Worm (Caenorhabditis elegans): ENCODE measurements around the gene srv-16.

Gene srv-16

DNA sequence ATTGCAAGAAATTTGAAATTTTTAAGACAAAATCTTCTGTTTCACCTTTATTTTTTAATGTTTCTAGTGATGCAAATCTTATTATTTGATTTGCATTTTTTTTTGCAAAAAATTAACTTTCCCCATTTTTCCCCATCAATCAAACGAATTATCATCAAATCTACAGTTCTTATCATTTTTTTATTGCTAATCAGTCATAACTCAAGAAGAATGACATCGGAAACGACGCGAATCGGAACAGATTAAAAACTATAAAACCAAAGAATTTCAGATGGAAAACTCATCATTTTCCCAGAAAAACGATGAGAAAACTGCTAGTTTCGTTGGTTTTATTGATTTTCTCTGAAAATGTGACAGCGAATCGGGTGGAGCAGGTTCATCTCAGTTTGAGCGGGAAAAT is 17.9 kb upstream of the srv-16 start, which contains the start of gene Y105C5B.15:
TSS of gene Y105C5B.15 (plus strand) at position 297 of the 400 bp plus-strand sequence.
- peak; percentile 10 for TF ChIP-seq elt-2 (tag; optimal IDR thresholded peaks at IDR 0.05)
- TF ChIP-seq unc-98 (GFP tag; IDR thresholded peaks at IDR 0.05), result no peak

DNA sequence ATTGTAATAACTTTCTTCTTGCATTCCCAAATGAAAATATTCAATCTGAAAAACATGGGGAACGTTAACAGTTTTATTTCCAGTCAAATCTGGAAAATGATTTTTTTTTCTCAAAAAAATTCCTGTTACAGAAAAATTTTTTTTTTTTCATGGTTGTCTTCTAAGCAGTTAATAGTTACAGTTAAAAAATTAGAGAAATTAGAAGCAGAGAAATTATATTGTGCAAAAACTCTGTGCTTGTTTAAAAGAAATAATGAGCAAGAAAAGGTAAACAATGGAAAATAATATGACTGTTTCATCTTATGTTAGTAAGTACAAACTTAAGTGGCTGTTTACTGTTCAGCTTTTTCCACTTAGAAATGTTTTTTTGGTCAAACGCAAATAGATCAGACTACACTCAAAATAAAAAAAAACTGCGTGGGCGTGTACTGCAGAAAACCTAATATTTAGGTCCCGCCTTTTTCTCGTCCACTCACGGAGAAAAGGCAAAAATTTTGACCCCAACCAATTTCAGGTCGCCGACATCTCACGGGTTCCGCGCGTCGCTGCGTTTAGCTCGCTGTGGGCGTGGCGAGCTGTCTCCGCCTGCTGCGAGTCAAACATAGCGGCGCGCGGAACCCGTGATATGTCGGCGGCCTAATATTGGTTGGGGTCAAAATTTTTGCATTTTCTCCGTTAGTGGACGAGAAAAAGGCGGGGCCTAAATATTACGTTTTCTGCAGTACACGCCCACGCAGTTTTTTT is 17.3 kb upstream of the srv-16 start, which contains the start of gene ifas-3:
TSS of gene ifas-3 (minus strand) at position 51 of the 744 bp plus-strand sequence.
- TF ChIP-seq nhr-12 (tag; optimal IDR thresholded peaks at IDR 0.05) (no peak), mep-1 (tag; optimal IDR thresholded peaks at IDR 0.05) (no peak), nhr-11 (tag; optimal IDR thresholded peaks at IDR 0.05) (no peak), ceh-82 (tag; optimal IDR thresholded peaks at IDR 0.05) (no peak), fkh-10 (GFP tag; optimal IDR thresholded peaks at IDR 0.05) (no peak), blmp-1 (tag; optimal IDR thresholded peaks at IDR 0.05) (no peak), ama-1 (optimal IDR thresholded peaks at IDR 0.05) (no peak), fos-1 (tag; optimal IDR thresholded peaks at IDR 0.05) (no peak), sup-37 (GFP tag; optimal IDR thresholded peaks at IDR 0.05) (no peak), lsy-2 (tag; optimal IDR thresholded peaks at IDR 0.05) (no peak), sptf-1 (tag; optimal IDR thresholded peaks at IDR 0.05) (no peak), fkh-8 (tag; optimal IDR thresholded peaks at IDR 0.05) (no peak)

DNA sequence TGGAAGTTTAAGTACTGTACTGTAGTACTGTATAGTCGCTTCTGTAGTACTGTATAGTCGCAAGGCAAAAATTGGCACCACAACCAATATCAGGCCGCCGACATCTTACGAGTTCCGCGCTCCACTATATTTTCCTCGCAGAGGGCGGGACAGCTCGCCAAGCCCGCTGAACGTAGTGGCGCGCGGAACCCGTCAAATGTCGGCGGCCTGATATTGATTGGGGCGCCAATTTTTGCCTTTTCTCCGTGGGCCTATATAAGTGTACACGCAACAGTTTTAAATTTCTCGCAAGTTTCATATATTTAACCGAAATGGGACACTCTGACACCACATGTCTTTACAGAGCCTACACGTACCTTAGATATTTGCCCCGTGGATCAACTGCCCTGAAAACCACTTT is 16.3 kb upstream of the srv-16 start:
- no peak for TF ChIP-seq mdl-1 (tag; optimal IDR thresholded peaks at IDR 0.05)
- TF ChIP-seq pag-3 (tag; optimal IDR thresholded peaks at IDR 0.05; ENCODE audit: borderline replicate concordance, insufficient read depth), result no peak
- TF ChIP-seq C16A3.4 (tag; optimal IDR thresholded peaks at IDR 0.05), result no peak
- TF ChIP-seq jun-1 (tag; optimal IDR thresholded peaks at IDR 0.05), result no peak
- TF ChIP-seq snu-23 (GFP tag; optimal IDR thresholded peaks at IDR 0.05), result no peak
- TF ChIP-seq ets-5 (GFP tag; IDR thresholded peaks at IDR 0.05), result no peak
- TF ChIP-seq ceh-8 (GFP tag; optimal IDR thresholded peaks at IDR 0.05), result no peak
- TF ChIP-seq unc-62 (GFP tag; optimal IDR thresholded peaks at IDR 0.05), result no peak
- TF ChIP-seq nhr-19 (GFP tag; conservative IDR thresholded peaks at IDR 0.05), result no peak

DNA sequence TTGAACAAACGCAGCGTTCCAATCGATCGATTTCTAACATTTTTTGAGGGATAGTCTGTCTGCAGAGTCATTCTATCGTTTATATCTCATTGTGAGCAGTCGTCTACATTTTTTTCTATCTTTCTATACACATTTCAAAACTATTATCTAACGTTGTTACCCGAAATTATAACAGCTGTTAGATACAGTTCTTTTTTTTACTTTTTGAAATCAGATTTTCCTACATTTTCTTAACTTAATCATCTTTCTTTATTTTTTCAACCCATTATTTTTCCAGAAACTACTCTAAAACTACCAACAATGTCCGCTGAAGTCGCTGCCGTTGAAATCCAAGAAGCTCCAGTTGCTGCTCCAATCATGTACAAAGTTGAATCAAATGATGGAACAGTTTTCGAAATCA is 12.8 kb upstream of the srv-16 start, which contains the start of gene skr-10:
TSS of gene skr-10 (plus strand) at position 301 of the 400 bp plus-strand sequence.
- TF ChIP-seq hlh-17 (GFP tag; optimal IDR thresholded peaks at IDR 0.05; ENCODE audit: borderline replicate concordance), result no peak
- no peak for TF ChIP-seq blmp-1 (tag; optimal IDR thresholded peaks at IDR 0.05)
- no peak for TF ChIP-seq lir-3 (tag; optimal IDR thresholded peaks at IDR 0.05; ENCODE audit: poor library complexity)
- TF ChIP-seq fos-1 (tag; optimal IDR thresholded peaks at IDR 0.05), result no peak
- TF ChIP-seq fkh-4 (tag; optimal IDR thresholded peaks at IDR 0.05; ENCODE audit: borderline replicate concordance), result no peak
- no peak for TF ChIP-seq lin-15B (tag; optimal IDR thresholded peaks at IDR 0.05)
- TF ChIP-seq rnt-1 (tag; optimal IDR thresholded peaks at IDR 0.05), result no peak
- no peak for TF ChIP-seq nhr-20 (tag; optimal IDR thresholded peaks at IDR 0.05)
- TF ChIP-seq grh-1 (GFP tag; IDR thresholded peaks at IDR 0.05), result no peak
- TF ChIP-seq egl-27 (tag; optimal IDR thresholded peaks at IDR 0.05), result no peak
- no peak for TF ChIP-seq pax-3 (tag; optimal IDR thresholded peaks at IDR 0.05)

DNA sequence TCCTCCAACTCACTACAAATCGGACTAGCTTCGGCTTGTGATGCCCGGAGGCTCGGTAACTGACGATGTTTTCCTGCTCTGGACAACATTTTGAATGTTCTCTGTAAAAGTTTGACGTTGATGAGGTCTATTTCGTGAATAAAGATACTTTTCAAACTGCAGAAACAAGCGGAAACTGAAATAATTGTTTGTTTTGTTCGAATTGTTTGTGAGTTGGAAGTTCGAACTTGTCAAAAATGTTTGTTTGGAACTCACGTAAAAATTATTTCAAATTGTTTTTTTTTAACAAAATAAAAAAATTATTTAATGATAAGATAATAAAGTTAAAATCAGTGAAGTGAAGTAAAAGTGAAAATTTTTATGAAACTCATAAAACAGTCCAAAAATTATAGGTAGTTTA is 7.7 kb upstream of the srv-16 start, which contains the start of gene Y105C5B.11:
TSS of gene Y105C5B.11 (minus strand) at position 101 of the 400 bp plus-strand sequence.
- TF ChIP-seq ets-5 (GFP tag; IDR thresholded peaks at IDR 0.05) (no peak), tlp-1 (tag; optimal IDR thresholded peaks at IDR 0.05) (no peak), sox-4 (tag; optimal IDR thresholded peaks at IDR 0.05) (no peak), nhr-12 (tag; optimal IDR thresholded peaks at IDR 0.05) (no peak), fkh-4 (tag; optimal IDR thresholded peaks at IDR 0.05; ENCODE audit: borderline replicate concordance) (no peak), Y116A8C.19 (tag; optimal IDR thresholded peaks at IDR 0.05; ENCODE audit: borderline replicate concordance) (no peak), unc-86 (tag; optimal IDR thresholded peaks at IDR 0.05) (no peak), sptf-1 (tag; optimal IDR thresholded peaks at IDR 0.05) (no peak), nhr-11 (tag; optimal IDR thresholded peaks at IDR 0.05) (no peak), elt-2 (tag; optimal IDR thresholded peaks at IDR 0.05) (no peak), mep-1 (tag; optimal IDR thresholded peaks at IDR 0.05) (no peak), pqm-1 (tag; optimal IDR thresholded peaks at IDR 0.05) (no peak), C04F5.9 (tag; optimal IDR thresholded peaks at IDR 0.05) (no peak), nhr-19 (GFP tag; conservative IDR thresholded peaks at IDR 0.05) (no peak), dpl-1 (GFP tag; optimal IDR thresholded peaks at IDR 0.05) (no peak)

Measured in whole organism, L1 larva.